Worm (Caenorhabditis elegans): Measurements from ENCODE around the gene hpo-25.

ce11 chrII:2332220-2332619 lies 36.8 kb upstream of the hpo-25 start, which contains the start of gene F43C11.8:
- TF ChIP-seq ama-1 (optimal IDR thresholded peaks at IDR 0.05): no peak
- no peak for TF ChIP-seq daf-12 (tag; optimal IDR thresholded peaks at IDR 0.05)
- TF ChIP-seq fos-1 (tag; optimal IDR thresholded peaks at IDR 0.05): no peak
- TF ChIP-seq aly-2 (tag; optimal IDR thresholded peaks at IDR 0.05): no peak
